Worm (Caenorhabditis elegans) whole organism, L2 larva: ENCODE data around the gene nhr-79.

ENCODE experiments used
- C34F6.9 ChIP-seq: fragments of 150-350 bp; optimal IDR thresholded peaks from 2 replicates; lab custom pipeline; 2014; ENCODE audit warnings: missing biosample characterization, missing genetic modification characterization
- F13H6.1 ChIP-seq: sonication (generic microtip); optimal IDR thresholded peaks from 2 replicates; lab custom pipeline; 2016; ENCODE audit warnings: missing genetic modification characterization, missing compliant biosample characterization
- R02D3.7 ChIP-seq: fragments of 150-350 bp; optimal IDR thresholded peaks from 2 replicates; lab custom pipeline; 2014; ENCODE audit warnings: missing biosample characterization, missing genetic modification characterization
- Y55F3AM.14 ChIP-seq: fragments of 200-800 bp; sonication (Bioruptor generic); optimal IDR thresholded peaks from 2 replicates; lab custom pipeline; 2018; ENCODE audit warnings: mild to moderate bottlenecking, missing genetic modification characterization, missing compliant biosample characterization
- ZK546.5 ChIP-seq: sonication (generic microtip); optimal IDR thresholded peaks from 2 replicates; lab custom pipeline; 2017; ENCODE audit warnings: missing biosample characterization, missing genetic modification characterization
- aly-2 ChIP-seq: fragments of 150-350 bp; optimal IDR thresholded peaks from 2 replicates; lab custom pipeline; 2014; ENCODE audit warnings: missing biosample characterization, missing genetic modification characterization
- ama-1 ChIP-seq: fragments of 150-350 bp; optimal IDR thresholded peaks from 2 replicates; lab custom pipeline; 2018; ENCODE audit warnings: inconsistent platforms
- blmp-1 ChIP-seq: sonication (generic microtip); optimal IDR thresholded peaks from 2 replicates; lab custom pipeline; 2017; ENCODE audit warnings: missing genetic modification characterization, mild to moderate bottlenecking, missing compliant biosample characterization, antibody characterized with exemption, moderate library complexity; ENCODE audit not compliant: insufficient read depth
- ceh-16 ChIP-seq: fragments of 150-350 bp; optimal IDR thresholded peaks from 2 replicates; lab custom pipeline; 2014; ENCODE audit warnings: missing biosample characterization, missing genetic modification characterization
- ceh-82 ChIP-seq: fragments of 150-350 bp; optimal IDR thresholded peaks from 2 replicates; lab custom pipeline; 2014; ENCODE audit warnings: missing biosample characterization, missing genetic modification characterization
- crh-2 ChIP-seq: sonication (generic microtip); optimal IDR thresholded peaks from 2 replicates; lab custom pipeline; 2017; ENCODE audit warnings: missing biosample characterization, missing genetic modification characterization
- dmd-4 ChIP-seq: sonication (generic microtip); optimal IDR thresholded peaks from 2 replicates; lab custom pipeline; 2017; ENCODE audit warnings: missing biosample characterization, missing genetic modification characterization
- egl-27 ChIP-seq: sonication (generic microtip); optimal IDR thresholded peaks from 3 replicates; lab custom pipeline; 2017; ENCODE audit warnings: missing biosample characterization, missing genetic modification reagents, missing genetic modification characterization
- elt-1 ChIP-seq: fragments of 150-350 bp; optimal IDR thresholded peaks from 2 replicates; lab custom pipeline; 2014; ENCODE audit warnings: missing biosample characterization, missing genetic modification characterization
- elt-3 ChIP-seq: sonication (generic microtip); optimal IDR thresholded peaks from 2 replicates; lab custom pipeline; 2017; ENCODE audit warnings: missing biosample characterization, missing genetic modification characterization
- fos-1 ChIP-seq: fragments of 150-350 bp; optimal IDR thresholded peaks from 2 replicates; lab custom pipeline; 2014; ENCODE audit warnings: missing biosample characterization, missing genetic modification characterization
- gmeb-1 ChIP-seq: fragments of 150-350 bp; optimal IDR thresholded peaks from 2 replicates; lab custom pipeline; 2014; ENCODE audit warnings: missing biosample characterization, missing genetic modification characterization
- lin-11 ChIP-seq: fragments of 150-350 bp; sonication (generic microtip); optimal IDR thresholded peaks from 2 replicates; lab custom pipeline; 2014; ENCODE audit warnings: missing biosample characterization, missing genetic modification characterization, inconsistent platforms, mixed read lengths
- lin-13 ChIP-seq: fragments of 150-350 bp; optimal IDR thresholded peaks from 2 replicates; lab custom pipeline; 2014; ENCODE audit warnings: missing biosample characterization, missing genetic modification reagents, missing genetic modification characterization
- lsy-2 ChIP-seq, 2 experiments: fragments of 150-350 bp in 1 of 2; sonication (generic microtip) in 1 of 2; optimal IDR thresholded peaks; 2 replicates each; lab custom pipeline; 2014 to 2017; ENCODE audit warnings: missing biosample characterization in 2 of 2, missing genetic modification characterization in 2 of 2
- mab-5 ChIP-seq: fragments of 150-350 bp; optimal IDR thresholded peaks from 2 replicates; lab custom pipeline; 2014; ENCODE audit warnings: missing biosample characterization, missing genetic modification characterization
- mbf-1 ChIP-seq: sonication (generic microtip); optimal IDR thresholded peaks from 2 replicates; lab custom pipeline; 2017; ENCODE audit warnings: missing biosample characterization, missing genetic modification characterization
- mdl-1 ChIP-seq, 2 experiments: fragments of 150-350 bp in 1 of 2; sonication (generic microtip) in 1 of 2; optimal IDR thresholded peaks; 2 replicates each; lab custom pipeline; 2017; ENCODE audit warnings: missing biosample characterization in 2 of 2, missing genetic modification characterization in 2 of 2
- nhr-10 ChIP-seq: sonication (generic microtip); optimal IDR thresholded peaks from 2 replicates; lab custom pipeline; 2017; ENCODE audit warnings: missing biosample characterization, missing genetic modification characterization
- nhr-11 ChIP-seq: fragments of 150-350 bp; optimal IDR thresholded peaks from 2 replicates; lab custom pipeline; 2014; ENCODE audit warnings: missing biosample characterization, missing genetic modification characterization
- nhr-12 ChIP-seq: fragments of 150-350 bp; optimal IDR thresholded peaks from 2 replicates; lab custom pipeline; 2014; ENCODE audit warnings: missing biosample characterization, missing genetic modification characterization
- nhr-129 ChIP-seq: fragments of 150-350 bp; optimal IDR thresholded peaks from 2 replicates; lab custom pipeline; 2014; ENCODE audit warnings: missing biosample characterization, missing genetic modification characterization
- nhr-23 ChIP-seq: fragments of 150-350 bp; optimal IDR thresholded peaks from 2 replicates; lab custom pipeline; 2014; ENCODE audit warnings: missing biosample characterization, missing genetic modification reagents, missing genetic modification characterization
- nhr-25 ChIP-seq: fragments of 150-350 bp; sonication (generic microtip); optimal IDR thresholded peaks from 3 replicates; lab custom pipeline; 2014; ENCODE audit warnings: missing biosample characterization, missing genetic modification characterization
- nhr-6 ChIP-seq: fragments of 150-350 bp; optimal IDR thresholded peaks from 2 replicates; lab custom pipeline; 2014; ENCODE audit warnings: missing biosample characterization, missing genetic modification characterization
- nhr-77 ChIP-seq: fragments of 150-350 bp; optimal IDR thresholded peaks from 2 replicates; lab custom pipeline; 2014; ENCODE audit warnings: missing biosample characterization, missing genetic modification characterization
- peb-1 ChIP-seq: fragments of 150-350 bp; optimal IDR thresholded peaks from 2 replicates; lab custom pipeline; 2014; ENCODE audit warnings: missing biosample characterization, missing genetic modification characterization
- sem-4 ChIP-seq: fragments of 150-350 bp; optimal IDR thresholded peaks from 2 replicates; lab custom pipeline; 2014; ENCODE audit warnings: missing biosample characterization, missing genetic modification reagents, missing genetic modification characterization
- skn-1 ChIP-seq: sonication (generic microtip); optimal IDR thresholded peaks from 2 replicates; lab custom pipeline; 2017; ENCODE audit warnings: missing biosample characterization, missing genetic modification characterization
- sma-3 ChIP-seq: sonication (generic microtip); optimal IDR thresholded peaks from 2 replicates; lab custom pipeline; 2016; ENCODE audit warnings: missing genetic modification reagents, missing genetic modification characterization, missing compliant biosample characterization
- unc-39 ChIP-seq: fragments of 150-350 bp; optimal IDR thresholded peaks from 2 replicates; lab custom pipeline; 2014; ENCODE audit warnings: missing biosample characterization, missing genetic modification characterization
- unc-55 ChIP-seq: fragments of 150-350 bp; sonication (generic microtip); optimal IDR thresholded peaks from 3 replicates; lab custom pipeline; 2014; ENCODE audit warnings: missing biosample characterization, missing genetic modification reagents, missing genetic modification characterization
- unc-62 ChIP-seq: fragments of 150-350 bp; optimal IDR thresholded peaks from 2 replicates; lab custom pipeline; 2014; ENCODE audit warnings: missing biosample characterization, missing genetic modification reagents, missing genetic modification characterization
- zag-1 ChIP-seq: fragments of 150-350 bp; optimal IDR thresholded peaks from 2 replicates; lab custom pipeline; 2014; ENCODE audit warnings: missing biosample characterization, missing genetic modification characterization
- ztf-1 ChIP-seq: fragments of 200-800 bp; sonication (Bioruptor generic); conservative IDR thresholded peaks from 2 replicates; pipeline ENCODE4 v1.3.6; 2022; ENCODE audit warnings: missing genetic modification characterization, missing compliant biosample characterization
- ztf-4 ChIP-seq: fragments of 150-350 bp; optimal IDR thresholded peaks from 2 replicates; lab custom pipeline; 2014; ENCODE audit warnings: missing biosample characterization, missing genetic modification characterization

Gene nhr-79

ce11 chrV:19181684-19182083 lies 30.0 kb downstream of the nhr-79 start:
- TF ChIP-seq sem-4 (tag; lab: Kevin White, UChicago) (no peak), ztf-4 (no peak), nhr-11 (no peak), gmeb-1 (tag; lab: Kevin White, UChicago) (no peak), nhr-6 (tag; lab: Kevin White, UChicago) (no peak), mab-5 (tag; lab: Kevin White, UChicago) (no peak), ceh-82 (tag; lab: Kevin White, UChicago) (no peak), mbf-1 (no peak), peb-1 (tag; lab: Kevin White, UChicago) (no peak), aly-2 (no peak), unc-39 (tag; lab: Kevin White, UChicago) (no peak), ama-1 (lab: Kevin White, UChicago) (no peak), nhr-12 (tag; lab: Kevin White, UChicago) (no peak), nhr-25 (tag; lab: Kevin White, UChicago) (no peak), elt-3 (no peak), skn-1 (tag; lab: Kevin White, UChicago) (no peak), ztf-1 (GFP tag; lab: Robert Waterston, UW) (no peak), lin-11 (tag; lab: Kevin White, UChicago) (no peak), nhr-77 (tag; lab: Kevin White, UChicago) (no peak), fos-1 (no peak)

- no peak for TF ChIP-seq mbf-1
- TF ChIP-seq dmd-4 (tag; lab: Kevin White, UChicago), result no peak
- no peak for TF ChIP-seq ztf-1 (GFP tag; lab: Robert Waterston, UW)
- no peak for TF ChIP-seq sem-4 (tag; lab: Kevin White, UChicago)
- no peak for TF ChIP-seq nhr-10
- TF ChIP-seq mab-5 (tag; lab: Kevin White, UChicago), result no peak
- no peak for TF ChIP-seq crh-2 (tag; lab: Kevin White, UChicago)
- TF ChIP-seq ZK546.5 (tag; lab: Kevin White, UChicago), result no peak
- no peak for TF ChIP-seq unc-39 (tag; lab: Kevin White, UChicago)
- no peak for TF ChIP-seq lin-13 (GFP tag; lab: Kevin White, UChicago)
- no peak for TF ChIP-seq egl-27
- TF ChIP-seq fos-1, result no peak
- TF ChIP-seq nhr-6 (tag; lab: Kevin White, UChicago), result no peak
- TF ChIP-seq ama-1 (lab: Kevin White, UChicago), result no peak
Observed at ce11 chrV:19178896-19179295, 32.8 kb downstream of the nhr-79 start.

- TF ChIP-seq nhr-6 (tag; lab: Kevin White, UChicago), result no peak
- no peak for TF ChIP-seq zag-1
- TF ChIP-seq unc-39 (tag; lab: Kevin White, UChicago), result no peak
- no peak for TF ChIP-seq nhr-23 (tag; lab: Kevin White, UChicago)
Observed at ce11 chrV:19177804-19178203, 33.9 kb downstream of the nhr-79 start.

ce11 chrV:19177070-19177469 lies 34.6 kb downstream of the nhr-79 start:
- no peak for TF ChIP-seq lin-13 (GFP tag; lab: Kevin White, UChicago)
- TF ChIP-seq, all 48 proteins: peak for 0

- no peak for TF ChIP-seq nhr-10
- TF ChIP-seq elt-1 (tag; lab: Kevin White, UChicago), result no peak
- TF ChIP-seq C34F6.9 (tag; lab: Kevin White, UChicago), result no peak
- no peak for TF ChIP-seq unc-62 (GFP tag; lab: Kevin White, UChicago)
- TF ChIP-seq Y55F3AM.14, result no peak
- TF ChIP-seq, all 48 proteins: peak for 0
Observed at ce11 chrV:19175714-19176113, 36.0 kb downstream of the nhr-79 start.

ce11 chrV:19174626-19175025 lies 37.1 kb downstream of the nhr-79 start, which contains the start of gene hot-2:
Gene hot-2, plus strand, starts transcription at chrV:19174759.
- no peak for TF ChIP-seq mab-5 (tag; lab: Kevin White, UChicago)

- TF ChIP-seq R02D3.7 (tag; lab: Kevin White, UChicago) (no peak), lin-13 (GFP tag; lab: Kevin White, UChicago) (peak; percentile 16), mab-5 (tag; lab: Kevin White, UChicago) (no peak), ZK546.5 (tag; lab: Kevin White, UChicago) (no peak), ceh-16 (tag; lab: Kevin White, UChicago) (no peak), nhr-129 (peak; percentile 58), crh-2 (tag; lab: Kevin White, UChicago) (peak; percentile 99), blmp-1 (no peak), nhr-11 (no peak), Y55F3AM.14 (no peak), mdl-1 (tag; optimal IDR thresholded peaks at IDR 0.05; lab: Kevin White, UChicago) (peak in 1 of 2 experiments; percentile 13), ztf-4 (no peak), unc-55 (peak; percentile 12), dmd-4 (tag; lab: Kevin White, UChicago) (no peak), gmeb-1 (tag; lab: Kevin White, UChicago) (peak; percentile 77), sma-3 (GFP tag; lab: Kevin White, UChicago) (peak; percentile 72), peb-1 (tag; lab: Kevin White, UChicago) (no peak), lsy-2 (tag; optimal IDR thresholded peaks at IDR 0.05; lab: Kevin White, UChicago) (peak in 1 of 2 experiments; percentile 42), nhr-77 (tag; lab: Kevin White, UChicago) (no peak), fos-1 (peak; percentile 98), F13H6.1 (tag; lab: Kevin White, UChicago) (peak; percentile 74)
Observed at ce11 chrV:19158664-19159063, 53.0 kb downstream of the nhr-79 start, which contains the start of gene Y39B6A.5. Gene Y39B6A.5, minus strand, starts transcription at chrV:19158877.
